Worm (Caenorhabditis elegans) whole organism, L4 larva: ENCODE measurements around the gene F15A4.2.

Experiments
- D1046.2 ChIP-seq: fragments of 200-800 bp; sonication (Bioruptor generic); IDR thresholded peaks from 2 replicates; pipeline ENCODE4 v1.3.6; 2022; ENCODE audit warnings: missing genetic modification characterization, missing compliant biosample characterization
- T20F7.1 ChIP-seq: fragments of 200-800 bp; sonication (Bioruptor generic); optimal IDR thresholded peaks from 2 replicates; lab custom pipeline; 2018; ENCODE audit warnings: mild to moderate bottlenecking, missing genetic modification characterization, missing compliant biosample characterization
- aha-1 ChIP-seq: fragments of 150-350 bp; peaks from one replicate; lab custom pipeline; 2014; ENCODE audit warnings: missing biosample characterization, missing genetic modification characterization
- ama-1 ChIP-seq: fragments of 150-350 bp; optimal IDR thresholded peaks from 2 replicates; lab custom pipeline; 2014; ENCODE audit warnings: inconsistent platforms, mixed read lengths
- ces-1 ChIP-seq: fragments of 150-350 bp; sonication (generic microtip); optimal IDR thresholded peaks from 4 replicates; lab custom pipeline; 2014; ENCODE audit warnings: missing biosample characterization, missing genetic modification reagents, missing genetic modification characterization
- daf-8 ChIP-seq: fragments of 200-800 bp; sonication (Bioruptor generic); IDR thresholded peaks from 2 replicates; pipeline ENCODE4 v1.3.6; 2022; ENCODE audit warnings: missing genetic modification characterization, missing compliant biosample characterization
- dmd-8 ChIP-seq: fragments of 200-800 bp; sonication (Bioruptor generic); IDR thresholded peaks from 2 replicates; pipeline ENCODE4 v1.3.6; 2022; ENCODE audit warnings: missing genetic modification characterization, missing compliant biosample characterization
- egl-27 ChIP-seq: sonication (generic microtip); optimal IDR thresholded peaks from 3 replicates; lab custom pipeline; 2017; ENCODE audit warnings: missing biosample characterization, missing genetic modification reagents, missing genetic modification characterization
- hmg-1.1 ChIP-seq: fragments of 200-800 bp; sonication (Bioruptor generic); IDR thresholded peaks from 2 replicates; pipeline ENCODE4 v1.3.6; 2022; ENCODE audit warnings: missing genetic modification reagents, missing genetic modification characterization, missing compliant biosample characterization
- lin-1 ChIP-seq: fragments of 200-800 bp; sonication (Bioruptor generic); IDR thresholded peaks from 2 replicates; pipeline ENCODE4 v1.3.6; 2022; ENCODE audit warnings: missing genetic modification reagents, missing genetic modification characterization, missing compliant biosample characterization
- lin-29 ChIP-seq: fragments of 200-800 bp; sonication (Bioruptor generic); IDR thresholded peaks from 2 replicates; pipeline ENCODE4 v1.3.6; 2022; ENCODE audit warnings: missing genetic modification reagents, missing genetic modification characterization, missing compliant biosample characterization
- mdt-29 ChIP-seq: fragments of 200-800 bp; sonication (Bioruptor generic); IDR thresholded peaks from 2 replicates; pipeline ENCODE4 v1.3.6; 2022; ENCODE audit warnings: missing genetic modification reagents, missing genetic modification characterization, missing compliant biosample characterization
- nhr-10 ChIP-seq: fragments of 150-350 bp; optimal IDR thresholded peaks from 2 replicates; lab custom pipeline; 2014; ENCODE audit warnings: missing biosample characterization, missing genetic modification characterization
- nhr-48 ChIP-seq: sonication (generic microtip); optimal IDR thresholded peaks from 2 replicates; lab custom pipeline; 2016; ENCODE audit warnings: mild to moderate bottlenecking, missing genetic modification characterization, missing compliant biosample characterization
- php-3 ChIP-seq: fragments of 200-800 bp; sonication (Bioruptor generic); IDR thresholded peaks from 2 replicates; pipeline ENCODE4 v1.3.6; 2022; ENCODE audit warnings: missing genetic modification reagents, missing genetic modification characterization, missing compliant biosample characterization
- saeg-2 ChIP-seq: fragments of 200-800 bp; sonication (Bioruptor generic); IDR thresholded peaks from 2 replicates; pipeline ENCODE4 v1.3.6; 2022; ENCODE audit warnings: missing genetic modification reagents, missing genetic modification characterization, missing compliant biosample characterization

The F15A4.2 gene

DNA sequence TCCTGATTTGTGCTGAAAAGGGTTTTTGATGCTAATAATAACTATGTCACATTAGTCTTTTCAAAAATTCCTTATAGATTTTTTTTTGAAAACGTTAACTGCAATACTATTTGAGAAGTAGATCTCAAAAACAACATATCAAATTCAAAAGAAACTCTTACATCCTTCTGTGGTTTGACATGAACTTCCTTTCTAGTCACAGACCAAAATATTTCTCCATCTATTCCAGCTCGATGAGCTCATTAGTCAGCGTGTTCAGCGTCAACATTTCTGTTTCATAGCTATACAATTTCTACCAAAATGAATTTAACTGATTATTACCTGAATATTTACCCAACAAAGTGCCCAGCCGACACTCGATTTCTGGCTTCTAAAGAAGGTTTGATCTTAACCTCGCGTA, 46.3 kb downstream of the F15A4.2 start, which contains the start of gene srh-67:
Gene srh-67 (plus strand): TSS at position 301 of the 400 bp plus-strand sequence.
- TF ChIP-seq aha-1 (tag; lab: Kevin White, UChicago) (no peak), T20F7.1 (GFP tag; lab: Kevin White, UChicago) (no peak), daf-8 (GFP tag; lab: Robert Waterston, UW) (no peak)

DNA sequence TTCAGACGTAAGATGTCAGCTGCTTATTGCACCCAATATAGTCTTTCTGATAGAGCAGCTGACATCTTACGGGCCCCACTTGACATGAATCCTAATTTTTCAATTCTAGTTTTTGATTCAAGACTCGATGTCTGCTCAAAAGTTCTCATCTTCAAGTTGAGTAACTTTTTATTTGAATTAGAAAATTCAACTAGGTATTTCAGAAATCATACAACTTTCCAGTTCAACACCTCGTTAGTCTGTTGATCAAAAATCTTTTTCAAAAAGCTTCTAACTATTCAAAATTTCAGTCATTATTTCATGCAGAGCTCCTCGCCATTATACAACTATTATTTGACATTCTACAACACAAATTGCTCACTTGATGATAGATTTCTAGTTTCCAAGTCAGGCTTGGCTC, 49.5 kb downstream of the F15A4.2 start, which contains the start of gene srh-73:
Gene srh-73 (plus strand): TSS at position 301 of the 400 bp plus-strand sequence.
- TF ChIP-seq lin-29 (GFP tag; lab: Robert Waterston, UW) (no peak), lin-1 (GFP tag; lab: Robert Waterston, UW) (no peak), php-3 (no peak), nhr-10 (tag; lab: Kevin White, UChicago) (no peak), ama-1 (lab: Kevin White, UChicago) (no peak), egl-27 (tag; lab: Kevin White, UChicago) (no peak), ces-1 (no peak), dmd-8 (GFP tag; lab: Robert Waterston, UW) (no peak), hmg-1.1 (GFP tag; lab: Robert Waterston, UW) (no peak), saeg-2 (GFP tag; lab: Robert Waterston, UW) (no peak), D1046.2 (GFP tag; lab: Robert Waterston, UW) (no peak), mdt-29 (GFP tag; lab: Robert Waterston, UW) (no peak), nhr-48 (no peak)
